Fruit fly (Drosophila melanogaster) whole organism, pupa: ENCODE measurements around the gene yellow-b.

Source experiments
- CG10348 ChIP-seq: fragments of 200-800 bp; sonication (Bioruptor generic); IDR thresholded peaks from 2 replicates; pipeline ENCODE4 v1.3.6; 2022; ENCODE audit warnings: missing biosample characterization, missing genetic modification characterization
- CG12605 ChIP-seq: fragments of 200-800 bp; sonication (Bioruptor generic); IDR thresholded peaks from 2 replicates; pipeline ENCODE4 v1.3.6; 2022; ENCODE audit warnings: missing biosample characterization, missing genetic modification characterization
- CG13204 ChIP-seq: fragments of 200-800 bp; sonication (Bioruptor generic); optimal IDR thresholded peaks from 2 replicates; lab custom pipeline; 2018; ENCODE audit warnings: missing biosample characterization, mild to moderate bottlenecking, missing genetic modification characterization, moderate library complexity
- CG14655 ChIP-seq: fragments of 200-800 bp; sonication (Bioruptor generic); optimal IDR thresholded peaks from 3 replicates; lab custom pipeline; 2017; ENCODE audit warnings: mild to moderate bottlenecking, missing biosample characterization, missing genetic modification reagents, missing genetic modification characterization
- CG15710 ChIP-seq: fragments of 200-800 bp; sonication (Bioruptor generic); optimal IDR thresholded peaks from 2 replicates; lab custom pipeline; 2018; ENCODE audit warnings: missing biosample characterization, mild to moderate bottlenecking, missing genetic modification characterization, moderate library complexity
- CG17806 ChIP-seq: fragments of 200-800 bp; sonication (Bioruptor generic); optimal IDR thresholded peaks from 2 replicates; lab custom pipeline; 2018; ENCODE audit warnings: missing biosample characterization, mild to moderate bottlenecking, missing genetic modification characterization, moderate library complexity
- CG32121 ChIP-seq: fragments of 200-800 bp; sonication (Bioruptor generic); IDR thresholded peaks from 2 replicates; pipeline ENCODE4 v1.3.6; 2022; ENCODE audit warnings: missing biosample characterization, missing genetic modification characterization
- CG34367 ChIP-seq: fragments of 200-800 bp; sonication (Bioruptor generic); optimal IDR thresholded peaks from 2 replicates; lab custom pipeline; 2018; ENCODE audit warnings: missing biosample characterization, mild to moderate bottlenecking, missing genetic modification characterization
- CG8159 ChIP-seq: fragments of 200-800 bp; sonication (Bioruptor generic); optimal IDR thresholded peaks from 3 replicates; lab custom pipeline; 2018; ENCODE audit warnings: missing biosample characterization, mild to moderate bottlenecking, missing genetic modification characterization, moderate library complexity
- CG8301 ChIP-seq: fragments of 200-800 bp; sonication (Bioruptor generic); optimal IDR thresholded peaks from 2 replicates; lab custom pipeline; 2018; ENCODE audit warnings: missing biosample characterization, mild to moderate bottlenecking, missing genetic modification characterization
- CG9948 ChIP-seq: fragments of 200-800 bp; sonication (Bioruptor generic); optimal IDR thresholded peaks from 2 replicates; lab custom pipeline; 2018; ENCODE audit warnings: missing biosample characterization, mild to moderate bottlenecking, missing genetic modification characterization, moderate library complexity
- D1 ChIP-seq: fragments of 200-800 bp; sonication (Bioruptor generic); optimal IDR thresholded peaks from 2 replicates; lab custom pipeline; 2018; ENCODE audit warnings: missing biosample characterization, mild to moderate bottlenecking, missing genetic modification characterization, moderate library complexity
- EcR ChIP-seq: fragments of 200-800 bp; sonication (Bioruptor generic); optimal IDR thresholded peaks from 3 replicates; lab custom pipeline; 2019; ENCODE audit warnings: missing biosample characterization, missing genetic modification characterization, mild to moderate bottlenecking, moderate library complexity, missing genetic modification reagents
- Ets98B ChIP-seq: fragments of 200-800 bp; sonication (Bioruptor generic); IDR thresholded peaks from 2 replicates; pipeline ENCODE4 v1.3.6; 2022; ENCODE audit warnings: missing biosample characterization, missing genetic modification characterization
- Pif1A ChIP-seq: fragments of 200-800 bp; sonication (Bioruptor generic); optimal IDR thresholded peaks from 3 replicates; lab custom pipeline; 2016; ENCODE audit warnings: missing biosample characterization, missing genetic modification characterization
- Pif1B ChIP-seq: fragments of 200-800 bp; sonication (Bioruptor generic); optimal IDR thresholded peaks from 3 replicates; lab custom pipeline; 2016; ENCODE audit warnings: missing biosample characterization, missing genetic modification characterization
- Snoo ChIP-seq: fragments of 200-800 bp; sonication (Bioruptor generic); optimal IDR thresholded peaks from 3 replicates; lab custom pipeline; 2017; ENCODE audit warnings: missing biosample characterization, mild to moderate bottlenecking, missing genetic modification characterization, inconsistent platforms
- gl ChIP-seq: fragments of 200-800 bp; sonication (Bioruptor generic); optimal IDR thresholded peaks from 2 replicates; lab custom pipeline; 2018; ENCODE audit warnings: missing biosample characterization, mild to moderate bottlenecking, missing genetic modification characterization
- rn ChIP-seq: fragments of 200-800 bp; sonication (Bioruptor generic); IDR thresholded peaks from 2 replicates; pipeline ENCODE4 v1.3.6; 2022; ENCODE audit warnings: missing biosample characterization, missing genetic modification characterization

The yellow-b gene

DNA sequence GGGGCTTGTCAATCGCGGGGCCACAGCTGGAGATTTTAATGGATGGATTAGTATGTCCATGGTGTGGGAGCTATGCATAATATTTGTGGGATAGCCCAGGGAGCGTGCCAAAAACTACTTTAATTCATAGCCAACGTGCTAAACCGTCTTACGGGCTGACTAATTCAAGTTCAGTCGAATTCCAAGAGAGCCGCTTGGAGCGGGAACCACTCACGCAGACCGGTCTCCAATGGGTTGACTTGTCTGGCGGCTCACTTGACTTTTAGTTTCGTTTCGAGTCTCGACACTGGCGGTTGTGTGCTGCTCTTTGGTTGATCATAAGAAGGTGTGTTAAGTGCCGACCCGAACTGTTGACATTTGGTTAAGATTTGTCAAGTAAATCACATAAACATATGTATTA, at the start of gene yellow-b:
yellow-b (plus strand) TSS at position 263 of the 400 bp plus-strand sequence.
- no peak for TF ChIP-seq CG12605 (GFP tag; lab: Robert Waterston, UW)
- no peak for TF ChIP-seq CG9948 (tag; lab: Kevin White, UChicago)
- TF ChIP-seq CG17806 = no peak
- TF ChIP-seq Pif1B (GFP tag; lab: Kevin White, UChicago) = no peak
- no peak for TF ChIP-seq Snoo (tag; lab: Kevin White, UChicago)
- TF ChIP-seq CG8301 (tag; lab: Kevin White, UChicago) = no peak
- TF ChIP-seq Pif1A (GFP tag; lab: Kevin White, UChicago) = no peak
- no peak for TF ChIP-seq CG14655 (GFP tag; lab: Kevin White, UChicago)
- no peak for TF ChIP-seq D1 (tag; lab: Kevin White, UChicago)
- no peak for TF ChIP-seq CG15710 (tag; lab: Kevin White, UChicago)

DNA sequence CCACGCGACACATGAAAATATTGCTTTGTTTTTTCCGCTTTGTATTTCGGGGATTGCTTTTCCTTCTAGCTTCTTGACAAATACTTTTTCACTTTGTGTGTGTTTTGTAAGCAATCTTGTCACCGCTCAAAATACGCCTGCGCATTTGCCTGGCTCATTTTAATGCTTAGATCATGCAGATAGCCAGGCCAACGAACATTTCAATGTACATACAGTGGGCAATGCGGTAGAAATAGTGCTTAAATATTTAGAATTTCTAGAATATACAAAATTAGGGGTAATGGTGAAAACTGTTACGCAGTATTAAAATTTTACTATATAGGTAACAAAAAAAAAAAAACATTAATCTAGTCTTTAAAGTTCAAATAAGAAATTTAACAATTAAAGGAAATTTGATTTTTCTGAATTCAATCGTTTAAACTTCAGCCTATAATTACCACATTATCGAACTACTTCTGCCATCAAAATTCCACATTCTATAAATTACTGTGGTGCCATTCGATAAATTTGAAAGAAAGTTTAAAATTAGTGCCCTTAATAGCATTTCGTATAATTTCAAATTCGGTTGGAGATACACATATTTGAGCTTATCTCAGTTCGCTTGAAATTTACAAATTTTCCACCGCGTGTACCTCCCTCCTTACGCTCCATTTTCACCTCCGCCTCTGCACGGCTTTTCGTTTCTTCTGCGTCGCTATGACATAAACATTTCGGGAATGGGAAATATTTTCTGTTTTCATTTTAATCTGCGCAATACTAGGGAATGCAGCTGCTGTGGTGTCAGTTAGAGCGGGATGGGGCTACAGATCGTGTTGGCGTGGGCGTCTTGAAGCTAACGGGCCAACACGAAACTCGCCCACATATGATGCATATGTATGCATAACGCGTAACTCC, 47.0 kb upstream of the yellow-b start:
- TF ChIP-seq CG8159 (tag; lab: Kevin White, UChicago) (no peak), CG14655 (GFP tag; lab: Kevin White, UChicago) (no peak)

DNA sequence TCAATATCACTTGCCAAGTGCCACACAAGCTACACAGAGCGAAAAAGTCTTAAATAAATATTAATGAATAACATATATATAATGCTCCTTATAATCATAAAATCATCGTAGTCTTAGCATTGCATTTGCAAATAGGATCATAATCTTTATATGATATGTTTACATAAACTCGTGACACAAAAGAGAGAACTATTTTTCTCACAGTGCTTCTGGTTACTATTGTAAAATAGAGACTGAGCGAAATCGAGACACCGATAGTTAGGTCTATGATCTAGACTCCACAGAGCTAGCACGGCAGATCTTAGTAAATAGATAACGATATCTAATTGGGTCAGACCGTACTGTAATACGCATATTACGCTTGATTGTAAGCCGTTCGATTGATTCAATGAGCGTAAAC, 44.4 kb upstream of the yellow-b start:
- TF ChIP-seq Pif1B (GFP tag; lab: Kevin White, UChicago) (peak; percentile 44), Pif1A (GFP tag; lab: Kevin White, UChicago) (peak; percentile 7), CG8301 (tag; lab: Kevin White, UChicago) (no peak), CG12605 (GFP tag; lab: Robert Waterston, UW) (peak; percentile 88), EcR (no peak)

DNA sequence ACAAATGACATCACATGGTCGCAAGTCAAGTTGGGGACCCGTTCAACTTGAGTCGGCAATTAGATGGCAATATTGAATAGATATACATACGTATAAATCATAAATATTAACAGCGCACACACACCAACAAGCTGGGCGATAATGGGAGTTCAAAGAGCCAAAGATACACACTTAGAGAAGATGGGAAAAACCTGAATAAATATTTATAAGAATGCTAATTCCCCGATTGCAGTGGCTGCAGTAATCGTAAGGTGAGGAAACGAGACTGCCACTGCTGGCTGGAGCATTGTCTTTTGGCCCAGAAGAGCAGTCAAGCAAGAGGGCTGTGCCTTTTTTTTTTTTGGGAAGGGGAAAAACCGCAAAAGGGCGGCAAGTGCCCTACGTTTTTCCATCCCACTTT, 43.9 kb upstream of the yellow-b start:
- no peak for TF ChIP-seq CG13204 (GFP tag; lab: Kevin White, UChicago)
- TF ChIP-seq CG14655 (GFP tag; lab: Kevin White, UChicago) = no peak
- no peak for TF ChIP-seq CG34367
- no peak for TF ChIP-seq CG17806
- no peak for TF ChIP-seq CG8301 (tag; lab: Kevin White, UChicago)

DNA sequence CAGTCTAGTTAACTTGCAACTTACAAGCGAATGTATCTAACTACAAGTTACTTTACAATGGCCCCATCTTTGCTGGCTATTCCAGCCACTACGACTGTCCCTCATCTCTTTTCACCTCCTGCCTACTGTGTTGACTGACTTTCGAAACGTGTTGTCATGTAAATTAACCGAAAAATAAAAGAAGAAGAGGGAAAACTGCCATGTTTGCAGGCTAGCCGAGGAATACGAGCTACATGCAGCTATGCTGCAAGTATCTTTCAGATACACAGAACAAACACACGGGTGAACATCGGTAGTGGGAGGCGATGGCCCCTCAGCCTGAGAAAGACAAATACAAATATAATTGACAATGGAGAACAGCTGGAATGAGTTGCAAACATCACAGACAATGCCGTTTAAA, 43.5 kb upstream of the yellow-b start:
- no peak for TF ChIP-seq D1 (tag; lab: Kevin White, UChicago)
- TF ChIP-seq CG9948 (tag; lab: Kevin White, UChicago) = no peak
- TF ChIP-seq, all 21 proteins: peak for 0

DNA sequence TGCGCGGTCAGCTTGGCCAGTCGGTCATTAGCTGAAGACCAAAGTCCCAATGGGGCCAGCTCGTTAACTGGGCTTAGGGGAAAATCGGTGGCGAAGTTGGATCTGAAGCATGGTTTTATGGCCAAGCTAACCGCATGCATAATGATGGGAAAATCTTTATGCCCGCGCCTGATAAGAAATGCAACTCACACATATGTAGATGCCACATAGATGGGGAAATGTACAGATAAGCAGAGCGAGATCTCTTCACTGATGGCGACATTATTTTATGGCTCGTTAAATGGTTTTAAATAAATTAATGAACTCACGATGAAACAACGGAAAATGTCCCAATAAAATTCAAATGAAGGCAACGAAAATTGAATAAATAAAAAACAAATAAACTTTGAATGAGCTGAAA, 42.2 kb upstream of the yellow-b start:
- TF ChIP-seq gl (tag; lab: Kevin White, UChicago) (no peak), rn (GFP tag; lab: Robert Waterston, UW) (no peak), CG8301 (tag; lab: Kevin White, UChicago) (no peak), EcR (no peak), Ets98B (no peak), CG13204 (GFP tag; lab: Kevin White, UChicago) (no peak), Pif1A (GFP tag; lab: Kevin White, UChicago) (no peak), CG8159 (tag; lab: Kevin White, UChicago) (no peak), CG17806 (no peak), D1 (tag; lab: Kevin White, UChicago) (no peak), CG12605 (GFP tag; lab: Robert Waterston, UW) (no peak), Snoo (tag; lab: Kevin White, UChicago) (no peak), CG14655 (GFP tag; lab: Kevin White, UChicago) (no peak), Pif1B (GFP tag; lab: Kevin White, UChicago) (no peak), CG15710 (tag; lab: Kevin White, UChicago) (no peak), CG34367 (no peak)
- TF ChIP-seq, all 21 proteins: peak for 0

DNA sequence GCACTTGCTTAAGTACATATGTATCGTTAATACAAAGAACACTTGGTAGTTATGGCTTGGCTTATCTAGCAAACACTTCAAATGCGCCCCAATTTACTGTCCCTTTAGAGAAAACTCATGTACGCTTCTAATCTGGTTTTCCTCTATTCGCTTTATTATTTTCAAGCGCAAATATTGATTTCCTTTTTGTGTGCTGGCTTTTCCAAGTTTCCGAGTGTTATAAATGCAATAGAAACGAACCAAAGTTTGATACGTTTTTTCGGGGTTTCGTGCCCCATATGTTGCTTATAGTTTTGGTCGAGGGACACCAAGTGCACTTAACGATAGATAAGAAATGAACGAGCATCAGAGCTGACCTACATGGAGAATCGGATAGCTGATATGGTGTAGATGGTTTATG, 40.2 kb upstream of the yellow-b start:
- TF ChIP-seq Ets98B (no peak), CG32121 (GFP tag; lab: Robert Waterston, UW) (no peak), CG13204 (GFP tag; lab: Kevin White, UChicago) (no peak), CG8301 (tag; lab: Kevin White, UChicago) (no peak), CG10348 (GFP tag; lab: Robert Waterston, UW) (no peak)
